Fruit fly (Drosophila melanogaster) whole organism, embryonic: ENCODE results near the gene CG43915.

Source experiments
- Awh ChIP-seq: fragments of 200-800 bp; sonication (Bioruptor generic); IDR thresholded peaks from 2 replicates; pipeline ENCODE4, ENCODE4 v1.3.6; 2022; ENCODE audit warnings: missing biosample characterization, missing genetic modification characterization
- CG10209 ChIP-seq: fragments of 200-800 bp; sonication (Bioruptor generic); optimal IDR thresholded peaks from 3 replicates; lab custom pipeline; 2017; ENCODE audit warnings: missing biosample characterization, mild to moderate bottlenecking, missing genetic modification characterization, missing genetic modification reagents
- CG10274 ChIP-seq: fragments of 200-800 bp; sonication (Bioruptor generic); optimal IDR thresholded peaks from 3 replicates; lab custom pipeline; 2017; ENCODE audit warnings: missing biosample characterization, mild to moderate bottlenecking, missing genetic modification characterization
- CG13424 ChIP-seq: fragments of 200-800 bp; sonication (Bioruptor generic); optimal IDR thresholded peaks from 2 replicates; lab custom pipeline; 2019; ENCODE audit warnings: missing biosample characterization, mild to moderate bottlenecking, missing genetic modification characterization, moderate library complexity
- CG1602 ChIP-seq: fragments of 200-800 bp; sonication (Bioruptor generic); optimal IDR thresholded peaks from 3 replicates; lab custom pipeline; 2016; ENCODE audit warnings: missing biosample characterization, missing genetic modification characterization
- CG17361 ChIP-seq: fragments of 200-800 bp; sonication (Bioruptor generic); IDR thresholded peaks from 3 replicates; pipeline ENCODE4 v1.3.6; 2022; ENCODE audit warnings: missing biosample characterization, missing genetic modification characterization
- CG17912 ChIP-seq: fragments of 200-800 bp; sonication (Bioruptor generic); optimal IDR thresholded peaks from 2 replicates; lab custom pipeline; 2018; ENCODE audit warnings: missing biosample characterization, mild to moderate bottlenecking, missing genetic modification characterization
- CG18476 ChIP-seq: fragments of 200-800 bp; sonication (Bioruptor generic); optimal IDR thresholded peaks from 2 replicates; lab custom pipeline; 2016; ENCODE audit warnings: missing biosample characterization, mild to moderate bottlenecking, missing genetic modification characterization
- CG2116 ChIP-seq: fragments of 200-800 bp; sonication (Bioruptor generic); optimal IDR thresholded peaks from 3 replicates; lab custom pipeline; 2018; ENCODE audit warnings: missing biosample characterization, mild to moderate bottlenecking, missing genetic modification characterization
- CG2678 ChIP-seq: fragments of 200-800 bp; sonication (Bioruptor generic); optimal IDR thresholded peaks from 3 replicates; lab custom pipeline; 2019; ENCODE audit warnings: missing biosample characterization, mild to moderate bottlenecking, missing genetic modification characterization, moderate library complexity
- CG31441 ChIP-seq: fragments of 200-800 bp; sonication (Bioruptor generic); IDR thresholded peaks from 2 replicates; pipeline ENCODE4 v1.3.6; 2022; ENCODE audit warnings: missing biosample characterization, missing genetic modification characterization
- CG33557 ChIP-seq: fragments of 200-800 bp; sonication (Bioruptor generic); optimal IDR thresholded peaks from 2 replicates; lab custom pipeline; 2019; ENCODE audit warnings: missing biosample characterization, mild to moderate bottlenecking, missing genetic modification characterization, moderate library complexity
- CG4282 ChIP-seq: fragments of 200-800 bp; sonication (Bioruptor generic); optimal IDR thresholded peaks from 2 replicates; lab custom pipeline; 2016; ENCODE audit warnings: missing biosample characterization, missing genetic modification characterization
- CG4707 ChIP-seq: fragments of 200-800 bp; sonication (Bioruptor generic); optimal IDR thresholded peaks from 2 replicates; lab custom pipeline; 2018; ENCODE audit warnings: missing biosample characterization, mild to moderate bottlenecking, missing genetic modification characterization, moderate library complexity
- CG7928 ChIP-seq: fragments of 200-800 bp; sonication (Bioruptor generic); optimal IDR thresholded peaks from 2 replicates; lab custom pipeline; 2017; ENCODE audit warnings: missing biosample characterization, mild to moderate bottlenecking, missing genetic modification characterization
- Doc2 ChIP-seq: fragments of 200-800 bp; sonication (Bioruptor generic); IDR thresholded peaks from 2 replicates; pipeline ENCODE4 v1.3.6; 2022; ENCODE audit warnings: missing biosample characterization, missing genetic modification characterization
- Ets65A ChIP-seq: fragments of 200-800 bp; sonication (Bioruptor generic); peaks from one replicate; lab custom pipeline; 2016; ENCODE audit warnings: missing biosample characterization, missing genetic modification characterization
- Gug ChIP-seq: fragments of 200-800 bp; sonication (Bioruptor generic); IDR thresholded peaks from 4 replicates; pipeline ENCODE4 v1.3.6; 2022; ENCODE audit warnings: missing biosample characterization, missing genetic modification characterization
- Hey ChIP-seq: fragments of 200-800 bp; sonication (Bioruptor generic); optimal IDR thresholded peaks from 3 replicates; lab custom pipeline; 2018; ENCODE audit warnings: missing biosample characterization, mild to moderate bottlenecking, missing genetic modification characterization
- Hmx ChIP-seq: fragments of 200-800 bp; sonication (Bioruptor generic); optimal IDR thresholded peaks from 2 replicates; lab custom pipeline; 2016; ENCODE audit warnings: missing biosample characterization, missing genetic modification characterization
- Hr78 ChIP-seq, 2 experiments: fragments of 200-800 bp in 1 of 2; fragments of >200 bp in 1 of 2; sonication (Bioruptor generic) in 1 of 2; optimal IDR thresholded peaks; 2 replicates each; lab custom pipeline; 2017 to 2019; ENCODE audit warnings: missing biosample characterization in 2 of 2, missing genetic modification characterization in 2 of 2, mild to moderate bottlenecking in 1 of 2, moderate library complexity in 1 of 2
- Oli ChIP-seq: fragments of 200-800 bp; sonication (Bioruptor generic); optimal IDR thresholded peaks from 2 replicates; lab custom pipeline; 2018; ENCODE audit warnings: missing biosample characterization, mild to moderate bottlenecking, missing genetic modification characterization, moderate library complexity
- Ptx1 ChIP-seq: fragments of 200-800 bp; sonication (Bioruptor generic); IDR thresholded peaks from 2 replicates; pipeline ENCODE4 v1.3.6; 2022; ENCODE audit warnings: missing biosample characterization, missing genetic modification characterization
- Ravus ChIP-seq: fragments of 200-800 bp; sonication (Bioruptor generic); IDR thresholded peaks from 2 replicates; pipeline ENCODE4 v1.3.6; 2022; ENCODE audit warnings: missing biosample characterization, missing genetic modification characterization
- Sox102F ChIP-seq: fragments of 200-800 bp; sonication (Bioruptor generic); optimal IDR thresholded peaks from 2 replicates; lab custom pipeline; 2018; ENCODE audit warnings: missing biosample characterization, mild to moderate bottlenecking, missing genetic modification characterization, moderate library complexity
- Stat92E ChIP-seq, 3 experiments: fragments of >200 bp in 2 of 3; fragments of 200-800 bp in 1 of 3; sonication (Bioruptor generic) in 1 of 3; optimal IDR thresholded peaks; 2 replicates each; lab custom pipeline; 2017 to 2019; ENCODE audit warnings: missing biosample characterization in 3 of 3, missing genetic modification characterization in 3 of 3, mild to moderate bottlenecking in 1 of 3, moderate library complexity in 1 of 3
- TFAM ChIP-seq: fragments of 200-800 bp; sonication (Bioruptor generic); optimal IDR thresholded peaks from 2 replicates; lab custom pipeline; 2017; ENCODE audit warnings: missing biosample characterization, missing genetic modification characterization, inconsistent platforms
- Vsx1 ChIP-seq: fragments of 200-800 bp; sonication (Bioruptor generic); optimal IDR thresholded peaks from 2 replicates; lab custom pipeline; 2017; ENCODE audit warnings: missing biosample characterization, mild to moderate bottlenecking, missing genetic modification characterization, missing genetic modification reagents
- Xrp1 ChIP-seq: fragments of 200-800 bp; sonication (Bioruptor generic); IDR thresholded peaks from 2 replicates; pipeline ENCODE4 v1.3.6; 2022; ENCODE audit warnings: missing biosample characterization, missing genetic modification characterization
- al ChIP-seq: fragments of 200-800 bp; sonication (Bioruptor generic); IDR thresholded peaks from 2 replicates; pipeline ENCODE4 v1.3.6; 2022; ENCODE audit warnings: missing biosample characterization, missing genetic modification characterization
- az2 ChIP-seq: fragments of 200-800 bp; sonication (Bioruptor generic); optimal IDR thresholded peaks from 3 replicates; lab custom pipeline; 2016; ENCODE audit warnings: missing biosample characterization, missing genetic modification characterization
- dimm ChIP-seq: fragments of 200-800 bp; sonication (Bioruptor generic); IDR thresholded peaks from 2 replicates; pipeline ENCODE4 v1.3.6; 2022; ENCODE audit warnings: missing biosample characterization, missing genetic modification characterization
- dmrt99B ChIP-seq: fragments of 200-800 bp; sonication (Bioruptor generic); optimal IDR thresholded peaks from 2 replicates; lab custom pipeline; 2018; ENCODE audit warnings: missing biosample characterization, mild to moderate bottlenecking, missing genetic modification characterization, moderate library complexity
- hkb ChIP-seq, 2 experiments: fragments of 200-800 bp in 1 of 2; fragments of >200 bp in 1 of 2; sonication (Bioruptor generic) in 1 of 2; IDR thresholded peaks in 1 of 2; optimal IDR thresholded peaks in 1 of 2; 2 replicates each; pipeline versions ENCODE4 v1.3.6 to Lab custom; 2017 to 2022; ENCODE audit warnings: missing biosample characterization in 1 of 2, missing genetic modification characterization in 1 of 2
- lab ChIP-seq: fragments of 200-800 bp; sonication (Bioruptor generic); optimal IDR thresholded peaks from 3 replicates; lab custom pipeline; 2017; ENCODE audit warnings: missing biosample characterization, missing genetic modification characterization, mild to moderate bottlenecking, moderate library complexity, missing genetic modification reagents
- maf-S ChIP-seq: fragments of 200-800 bp; sonication (Bioruptor generic); optimal IDR thresholded peaks from 2 replicates; lab custom pipeline; 2016; ENCODE audit warnings: missing biosample characterization, missing genetic modification characterization
- pita ChIP-seq: fragments of 200-800 bp; sonication (Bioruptor generic); optimal IDR thresholded peaks from 2 replicates; lab custom pipeline; 2017; ENCODE audit warnings: missing biosample characterization, mild to moderate bottlenecking, missing genetic modification characterization
- pnt ChIP-seq: fragments of 200-800 bp; sonication (Bioruptor generic); optimal IDR thresholded peaks from 3 replicates; lab custom pipeline; 2016; ENCODE audit warnings: missing biosample characterization, missing genetic modification characterization
- prd ChIP-seq, 3 experiments: fragments of >200 bp in 2 of 3; fragments of 200-800 bp in 1 of 3; sonication (Bioruptor generic) in 1 of 3; optimal IDR thresholded peaks in 2 of 3; IDR thresholded peaks in 1 of 3; 2 replicates in 2 of 3; 3 replicates in 1 of 3; pipeline versions ENCODE4 v1.3.6 to Lab custom; 2017 to 2022; ENCODE audit warnings: missing biosample characterization in 1 of 3, missing genetic modification characterization in 1 of 3
- pzg ChIP-seq: fragments of 200-800 bp; sonication (Bioruptor generic); optimal IDR thresholded peaks from 3 replicates; lab custom pipeline; 2018; ENCODE audit warnings: missing biosample characterization, mild to moderate bottlenecking, missing genetic modification characterization, moderate library complexity
- row ChIP-seq: fragments of 200-800 bp; sonication (Bioruptor generic); IDR thresholded peaks from 3 replicates; pipeline ENCODE4 v1.3.6; 2022; ENCODE audit warnings: missing biosample characterization, missing genetic modification characterization
- salm ChIP-seq: fragments of 200-800 bp; sonication (Bioruptor generic); optimal IDR thresholded peaks from 2 replicates; lab custom pipeline; 2018; ENCODE audit warnings: missing biosample characterization, mild to moderate bottlenecking, missing genetic modification characterization
- so ChIP-seq: fragments of 200-800 bp; sonication (Bioruptor generic); IDR thresholded peaks from 3 replicates; pipeline ENCODE4 v1.3.6; 2022; ENCODE audit warnings: missing biosample characterization, missing genetic modification characterization
- tll ChIP-seq, 2 experiments: fragments of 200-800 bp in 1 of 2; fragments of >200 bp in 1 of 2; sonication (Bioruptor generic) in 1 of 2; optimal IDR thresholded peaks; 2 replicates each; lab custom pipeline; 2017 to 2019; ENCODE audit warnings: missing biosample characterization in 2 of 2, missing genetic modification characterization in 2 of 2, mild to moderate bottlenecking in 1 of 2, moderate library complexity in 1 of 2

CG43915 gene

dm6 chr3L:4007256-4007655 is 34.6 kb downstream of the CG43915 start (continued):
- TF ChIP-seq CG4282 (no peak), CG13424 (peak; percentile 37), CG2678 (tag; lab: Kevin White, UChicago) (peak; percentile 22), Sox102F (GFP tag; lab: Kevin White, UChicago) (peak; percentile 7), Hey (tag; lab: Kevin White, UChicago) (no peak), TFAM (GFP tag; lab: Kevin White, UChicago) (no peak), CG2116 (GFP tag; lab: Kevin White, UChicago) (no peak), dmrt99B (tag; lab: Kevin White, UChicago) (peak; percentile 41), maf-S (GFP tag; lab: Kevin White, UChicago) (no peak), CG4707 (GFP tag; lab: Kevin White, UChicago) (no peak), tll (GFP tag; optimal IDR thresholded peaks at IDR 0.05; lab: Kevin White, UChicago) (no peak), salm (tag; lab: Kevin White, UChicago) (no peak), row (GFP tag; lab: Robert Waterston, UW) (peak; percentile 35; the same call in 1 of the 3 replicates), al (GFP tag; lab: Robert Waterston, UW) (no peak), pzg (GFP tag; lab: Kevin White, UChicago) (no peak), lab (peak; percentile 1), CG31441 (GFP tag; lab: Robert Waterston, UW) (0 out of 2 replicates have a peak, but pooled peaks have one; percentile 19), Xrp1 (0 out of 2 replicates have a peak, but pooled peaks have one; percentile 26), Gug (0 out of 4 replicates have a peak, but pooled peaks have one; percentile 12), CG17912 (GFP tag; lab: Kevin White, UChicago) (no peak), Ravus (no peak), Awh (GFP tag; lab: Robert Waterston, UW) (no peak), CG7928 (no peak), Hmx (GFP tag; lab: Kevin White, UChicago) (no peak), dimm (GFP tag; lab: Robert Waterston, UW) (no peak), Doc2 (GFP tag; lab: Robert Waterston, UW) (no peak), az2 (GFP tag; lab: Kevin White, UChicago) (peak; percentile 4), Oli (tag; lab: Kevin White, UChicago) (no peak), hkb (optimal IDR thresholded peaks at IDR 0.05; lab: Kevin White, UChicago) (no peak), hkb (GFP tag; IDR thresholded peaks at IDR 0.05; lab: Robert Waterston, UW) (no peak), CG33557 (GFP tag; lab: Kevin White, UChicago) (no peak), CG17361 (GFP tag; lab: Robert Waterston, UW) (0 out of 3 replicates have a peak, but pooled peaks have one; percentile 37), so (GFP tag; lab: Robert Waterston, UW) (no peak), Ets65A (GFP tag; lab: Kevin White, UChicago) (peak; percentile 71), Hr78 (GFP tag; optimal IDR thresholded peaks at IDR 0.05; lab: Kevin White, UChicago) (no peak), prd (optimal IDR thresholded peaks at IDR 0.05; lab: Kevin White, UChicago) (no peak), prd (GFP tag; IDR thresholded peaks at IDR 0.05; lab: Robert Waterston, UW) (peak; percentile 42; the same call in 1 of the 3 replicates), pita (GFP tag; lab: Kevin White, UChicago) (no peak), pnt (no peak), CG10274 (GFP tag; lab: Kevin White, UChicago) (no peak), Stat92E (GFP tag; optimal IDR thresholded peaks at IDR 0.05; lab: Kevin White, UChicago) (no peak), CG18476 (GFP tag; lab: Kevin White, UChicago) (no peak), CG1602 (no peak), Ptx1 (GFP tag; lab: Robert Waterston, UW) (0 out of 2 replicates have a peak, but pooled peaks have one; percentile 6), CG10209 (GFP tag; lab: Kevin White, UChicago) (peak; percentile 21), Vsx1 (no peak)
- TF ChIP-seq, all 482 proteins: peak for 28
